Fruit fly (Drosophila melanogaster) whole organism, wandering third instar larva: ENCODE measurements around the gene CG15601.

Experiments
- GATAd ChIP-seq: sonication (Bioruptor generic); optimal IDR thresholded peaks from 2 replicates; lab custom pipeline; 2016; ENCODE audit warnings: missing biosample characterization, missing genetic modification characterization
- OdsH ChIP-seq: fragments of 200-800 bp; sonication (Bioruptor generic); optimal IDR thresholded peaks from 2 replicates; lab custom pipeline; 2016; ENCODE audit warnings: missing biosample characterization, mild to moderate bottlenecking, missing genetic modification characterization
- h ChIP-seq: fragments of 200-800 bp; sonication (Bioruptor generic); optimal IDR thresholded peaks from 3 replicates; lab custom pipeline; 2016; ENCODE audit warnings: missing biosample characterization, mild to moderate bottlenecking, missing genetic modification characterization
- sv ChIP-seq: fragments of 200-800 bp; sonication (Bioruptor generic); optimal IDR thresholded peaks from 3 replicates; lab custom pipeline; 2016; ENCODE audit warnings: missing biosample characterization, missing genetic modification characterization

- TF ChIP-seq OdsH (no peak), h (GFP tag; lab: Kevin White, UChicago) (no peak), GATAd (GFP tag; lab: Kevin White, UChicago) (no peak), sv (GFP tag; lab: Kevin White, UChicago) (no peak)
Observed at dm6 chrX:15701047-15701446, 9.4 kb upstream of the CG15601 start, which contains the start of gene CG9240.
